Fruit fly (Drosophila melanogaster): ENCODE results near the gene CG32536.

The CG32536 gene

DNA sequence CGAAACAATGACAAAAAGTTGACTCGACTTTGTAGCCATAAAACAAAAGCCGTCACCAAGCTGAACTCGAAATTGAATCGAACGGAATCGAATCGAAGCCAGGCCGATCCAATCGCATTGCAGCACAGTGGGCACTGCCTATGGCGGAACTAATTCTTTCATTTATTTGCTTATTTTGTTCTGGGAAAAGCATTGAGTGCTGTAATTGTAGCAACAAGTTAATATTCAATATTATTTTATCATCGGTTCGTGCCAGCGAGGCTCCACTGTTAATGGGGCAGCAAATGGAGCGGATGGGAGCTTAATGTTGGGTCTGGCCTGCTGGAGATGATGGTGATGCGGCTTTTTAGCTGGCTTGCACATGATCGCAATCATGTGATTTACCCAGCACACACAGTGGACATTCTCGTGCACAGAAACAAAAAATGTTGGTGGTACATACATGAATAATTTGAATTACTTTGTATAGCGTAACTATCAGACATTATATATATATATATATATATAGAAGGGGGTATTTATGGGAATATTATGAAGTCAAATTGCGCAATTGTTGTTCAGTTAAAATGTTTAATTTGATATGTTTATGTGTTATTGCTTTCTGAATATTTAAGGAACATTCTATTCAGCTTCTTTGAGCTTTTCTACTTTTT, 12.7 kb upstream of the CG32536 start (continued):
- peak; percentile 72 for TF ChIP-seq Atf3 (GFP tag; optimal IDR thresholded peaks at IDR 0.05)
- no peak for TF ChIP-seq D (optimal IDR thresholded peaks at IDR 0.05)
- TF ChIP-seq D (GFP tag; optimal IDR thresholded peaks at IDR 0.05), result peak; percentile 77
- no peak for TF ChIP-seq bigmax (GFP tag; optimal IDR thresholded peaks at IDR 0.05)
- TF ChIP-seq lilli (GFP tag; optimal IDR thresholded peaks at IDR 0.05), result peak; percentile 83
- TF ChIP-seq ase (GFP tag; IDR thresholded peaks at IDR 0.05), result peak; percentile 93
- no peak for TF ChIP-seq chinmo (GFP tag; IDR thresholded peaks at IDR 0.05; ENCODE audit: partially characterized antibody)
- TF ChIP-seq TFAM (GFP tag; optimal IDR thresholded peaks at IDR 0.05), result peak; percentile 19
- TF ChIP-seq Ravus (GFP tag; IDR thresholded peaks at IDR 0.05), result peak; percentile 58
- TF ChIP-seq CG8478 (optimal IDR thresholded peaks at IDR 0.05), result no peak
- peak; percentile 92 for TF ChIP-seq row (GFP tag; IDR thresholded peaks at IDR 0.05)
- TF ChIP-seq CG8765 (GFP tag; IDR thresholded peaks at IDR 0.05), result peak; percentile 14; the same call in 1 of the 2 replicates
- TF ChIP-seq CG13624 (GFP tag; optimal IDR thresholded peaks at IDR 0.05), result peak; percentile 75
- TF ChIP-seq ash1 (GFP tag; optimal IDR thresholded peaks at IDR 0.05), result peak; percentile 24
- TF ChIP-seq D19A (tag; optimal IDR thresholded peaks at IDR 0.05), result peak; percentile 78
- TF ChIP-seq abd-A (tag; optimal IDR thresholded peaks at IDR 0.05), result no peak
- TF ChIP-seq Nf-YA (GFP tag; IDR thresholded peaks at IDR 0.05), result peak; percentile 89
- peak; percentile 69 for TF ChIP-seq Fer2 (tag; optimal IDR thresholded peaks at IDR 0.05)
- peak; percentile 62 for TF ChIP-seq dm (GFP tag; optimal IDR thresholded peaks at IDR 0.05)
- peak; percentile 92 for TF ChIP-seq Xrp1 (GFP tag; IDR thresholded peaks at IDR 0.05)
- TF ChIP-seq CG31441 (GFP tag; IDR thresholded peaks at IDR 0.05), result peak; percentile 91
- peak; percentile 92 for TF ChIP-seq tap (tag; optimal IDR thresholded peaks at IDR 0.05)

DNA sequence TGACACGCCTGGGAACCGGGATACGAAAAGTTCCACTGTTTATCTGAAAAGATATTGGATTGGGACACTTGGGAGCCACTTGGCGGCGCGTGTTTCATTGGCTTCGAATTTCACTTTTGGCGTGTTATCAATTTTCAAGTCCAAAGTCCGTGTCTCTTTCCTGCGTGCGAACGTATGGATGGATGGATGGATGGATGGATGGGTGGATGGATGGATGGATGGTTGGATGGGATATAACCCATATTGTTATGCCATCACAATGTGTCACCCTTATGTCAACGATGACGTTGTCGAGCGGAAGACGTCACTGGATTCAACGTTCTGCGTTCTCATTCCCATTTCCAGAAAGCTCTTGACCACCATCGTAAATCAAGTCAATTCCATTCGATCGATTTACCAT, 11.1 kb upstream of the CG32536 start:
- TF ChIP-seq Hey (tag; optimal IDR thresholded peaks at IDR 0.05) (peak; percentile 6), CkIIα-i1 (GFP tag; IDR thresholded peaks at IDR 0.05) (no peak), nom (GFP tag; optimal IDR thresholded peaks at IDR 0.05) (peak; percentile 43), CG8281 (tag; optimal IDR thresholded peaks at IDR 0.05) (peak; percentile 99)

DNA sequence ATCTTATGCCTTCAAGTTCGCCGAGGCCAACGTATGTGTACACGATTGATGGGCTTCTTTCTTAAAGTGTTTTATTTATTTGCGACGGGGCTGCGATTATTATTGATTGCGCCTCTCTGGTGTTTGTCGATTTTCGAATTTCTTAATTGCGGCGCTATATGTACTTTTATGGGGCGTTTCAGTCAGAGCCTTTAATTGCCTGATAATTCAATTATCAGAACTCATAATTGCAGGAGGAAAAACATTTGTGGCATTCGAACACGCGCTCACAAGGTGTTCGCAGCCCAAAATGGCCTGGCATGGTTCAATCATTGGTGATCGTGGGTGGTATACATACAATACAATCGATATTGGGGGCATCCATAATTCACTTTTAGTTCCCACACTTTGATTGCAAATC, 9.5 kb upstream of the CG32536 start:
- TF ChIP-seq pb (GFP tag; optimal IDR thresholded peaks at IDR 0.05) (no peak), Xrp1 (GFP tag; IDR thresholded peaks at IDR 0.05) (no peak), org-1 (GFP tag; optimal IDR thresholded peaks at IDR 0.05) (no peak), Hr39 (optimal IDR thresholded peaks at IDR 0.05) (no peak), Hand (GFP tag; optimal IDR thresholded peaks at IDR 0.05) (no peak), Rx (GFP tag; IDR thresholded peaks at IDR 0.05) (no peak), Doc3 (GFP tag; IDR thresholded peaks at IDR 0.05; ENCODE audit: partially characterized antibody) (no peak), exex (tag; optimal IDR thresholded peaks at IDR 0.05) (peak; percentile 43), lov (optimal IDR thresholded peaks at IDR 0.05) (no peak), lov (GFP tag; IDR thresholded peaks at IDR 0.05) (no peak), lab (GFP tag; optimal IDR thresholded peaks at IDR 0.05) (peak; percentile 60), sug (tag; optimal IDR thresholded peaks at IDR 0.05) (peak; percentile 50), Fer1 (GFP tag; optimal IDR thresholded peaks at IDR 0.05) (no peak), gcm2 (GFP tag; optimal IDR thresholded peaks at IDR 0.05) (no peak), CG10321 (GFP tag; IDR thresholded peaks at IDR 0.05) (no peak), CG3281 (GFP tag; optimal IDR thresholded peaks at IDR 0.05) (no peak), CG11723 (GFP tag; optimal IDR thresholded peaks at IDR 0.05) (no peak), Max (GFP tag; optimal IDR thresholded peaks at IDR 0.05) (no peak), Usf (GFP tag; optimal IDR thresholded peaks at IDR 0.05) (no peak), PHDP (tag; optimal IDR thresholded peaks at IDR 0.05) (no peak)

Measured in whole organism, embryonic.